Worm (Caenorhabditis elegans): ENCODE results near the gene K08D10.13.

K08D10.13 gene

DNA sequence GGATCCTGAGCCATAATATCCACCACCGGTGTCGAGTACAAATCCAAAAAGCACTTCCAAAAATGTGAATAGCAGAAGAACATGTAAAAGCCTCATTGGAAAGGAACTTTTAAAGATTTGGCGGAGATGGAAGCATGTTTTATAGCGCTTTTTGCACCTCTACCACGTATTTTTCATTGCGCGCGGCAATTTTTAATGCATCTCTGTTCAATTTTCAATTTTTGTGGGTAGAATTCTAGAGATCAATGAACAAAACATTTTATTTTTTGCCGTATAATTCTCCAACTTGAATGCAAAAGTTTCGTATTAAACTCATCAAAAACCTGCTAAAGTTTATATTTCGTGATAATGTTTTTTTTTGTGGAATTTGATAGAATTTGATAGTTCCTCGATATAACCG lies 33.9 kb downstream of the K08D10.13 start, which contains the start of gene F49F1.9:
TSS of gene F49F1.9 (minus strand) at position 101 of the 400 bp plus-strand sequence.
- TF ChIP-seq tag-97 (GFP tag; IDR thresholded peaks at IDR 0.05): no peak
- no peak for TF ChIP-seq fkh-10 (GFP tag; optimal IDR thresholded peaks at IDR 0.05)
- TF ChIP-seq sdz-12 (GFP tag; optimal IDR thresholded peaks at IDR 0.05): no peak
- no peak for TF ChIP-seq F26F4.8 (GFP tag; conservative IDR thresholded peaks at IDR 0.05)
- TF ChIP-seq lin-29 (GFP tag; IDR thresholded peaks at IDR 0.05): no peak
- no peak for TF ChIP-seq nhr-102 (tag; optimal IDR thresholded peaks at IDR 0.05)
- no peak for TF ChIP-seq dmd-6 (GFP tag; IDR thresholded peaks at IDR 0.05)
- TF ChIP-seq Y48G9A.11 (GFP tag; IDR thresholded peaks at IDR 0.05): no peak
- no peak for TF ChIP-seq egl-27 (tag; optimal IDR thresholded peaks at IDR 0.05)
- TF ChIP-seq T20F7.1 (GFP tag; optimal IDR thresholded peaks at IDR 0.05): no peak
- TF ChIP-seq zfp-3 (GFP tag; conservative IDR thresholded peaks at IDR 0.05): no peak
- no peak for TF ChIP-seq Y105C5A.15 (GFP tag; IDR thresholded peaks at IDR 0.05)
- no peak for TF ChIP-seq hmg-1.1 (GFP tag; IDR thresholded peaks at IDR 0.05)
- no peak for TF ChIP-seq spr-1 (tag; optimal IDR thresholded peaks at IDR 0.05)
- TF ChIP-seq unc-39 (tag; optimal IDR thresholded peaks at IDR 0.05): no peak
- no peak for TF ChIP-seq mdt-29 (GFP tag; IDR thresholded peaks at IDR 0.05)

DNA sequence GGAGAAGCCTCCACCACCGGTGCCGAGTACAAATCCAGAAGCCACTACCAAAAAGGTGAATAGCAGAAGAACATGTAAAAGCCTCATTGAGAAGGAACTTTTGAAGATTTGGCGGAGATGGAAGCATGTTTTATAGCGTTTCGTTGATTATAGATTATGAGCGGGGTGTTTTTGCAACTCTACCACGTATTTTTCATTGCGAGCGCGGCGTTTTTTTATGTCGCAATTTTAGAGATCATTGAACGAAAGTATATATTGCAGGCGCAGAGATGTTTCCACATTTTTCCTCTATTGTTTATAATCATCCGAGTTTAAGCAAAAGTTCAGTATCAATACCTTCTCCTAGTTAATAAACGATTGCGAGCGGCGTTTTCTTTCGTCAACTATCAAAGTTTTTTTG lies 35.6 kb downstream of the K08D10.13 start, which contains the start of gene F49F1.17:
TSS of gene F49F1.17 (minus strand) at position 101 of the 400 bp plus-strand sequence.
- TF ChIP-seq nhr-111 (GFP tag; optimal IDR thresholded peaks at IDR 0.05): no peak
- TF ChIP-seq hmg-1.1 (GFP tag; IDR thresholded peaks at IDR 0.05): no peak
- TF ChIP-seq snpc-4 (tag; optimal IDR thresholded peaks at IDR 0.05): no peak
- no peak for TF ChIP-seq mdl-1 (tag; optimal IDR thresholded peaks at IDR 0.05)
- no peak for TF ChIP-seq nhr-6 (tag; optimal IDR thresholded peaks at IDR 0.05)
- TF ChIP-seq ces-1 (GFP tag; optimal IDR thresholded peaks at IDR 0.05): no peak
- TF ChIP-seq nhr-41 (GFP tag; IDR thresholded peaks at IDR 0.05): no peak
- no peak for TF ChIP-seq dmd-9 (GFP tag; IDR thresholded peaks at IDR 0.05)
- TF ChIP-seq daf-8 (GFP tag; IDR thresholded peaks at IDR 0.05): no peak
- no peak for TF ChIP-seq zip-2 (tag; optimal IDR thresholded peaks at IDR 0.05)
- no peak for TF ChIP-seq nhr-76 (tag; optimal IDR thresholded peaks at IDR 0.05)
- TF ChIP-seq aha-1 (tag): no peak
- TF ChIP-seq vab-7 (GFP tag; IDR thresholded peaks at IDR 0.05): no peak
- TF ChIP-seq aly-2 (tag; optimal IDR thresholded peaks at IDR 0.05): no peak
- no peak for TF ChIP-seq dmd-8 (GFP tag; IDR thresholded peaks at IDR 0.05)

DNA sequence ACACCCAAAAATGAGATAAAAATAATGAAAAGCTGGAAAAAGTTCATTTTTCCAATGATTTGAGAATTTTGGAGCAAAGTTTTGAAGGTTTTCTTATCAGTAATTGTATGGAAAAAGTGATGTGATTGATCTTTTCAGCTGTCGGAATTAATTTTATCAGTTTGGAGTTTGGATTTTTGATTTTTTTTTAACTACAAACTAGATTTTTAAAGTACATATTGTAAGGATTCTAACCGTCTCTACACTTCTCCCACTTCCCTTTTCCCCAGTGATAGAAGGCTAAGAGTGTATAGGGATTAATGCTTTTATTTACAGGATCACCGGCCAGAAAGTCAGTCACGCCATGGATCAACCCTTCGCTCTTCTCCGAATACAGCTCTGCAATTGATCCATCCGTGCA lies 45.7 kb downstream of the K08D10.13 start, which contains the start of gene F49F1.7:
TSS of gene F49F1.7 (minus strand) at position 101 of the 400 bp plus-strand sequence.
- TF ChIP-seq dmd-6 (GFP tag; IDR thresholded peaks at IDR 0.05): peak; percentile 30; the same call in 1 of the 2 replicates

ce11 chrIV:4123083-4123482 lies 48.3 kb downstream of the K08D10.13 start, which contains the start of gene mul-1:
TSS of gene mul-1 (minus strand) at chrIV:4123166.
- TF ChIP-seq daf-8 (GFP tag; IDR thresholded peaks at IDR 0.05) (no peak), zfp-3 (GFP tag; conservative IDR thresholded peaks at IDR 0.05) (no peak), dmd-6 (GFP tag; IDR thresholded peaks at IDR 0.05) (peak; percentile 59), unc-62 (GFP tag; optimal IDR thresholded peaks at IDR 0.05 in 1 of 2) (peak in 1 of 2 experiments; percentile 8), unc-62 (tag; optimal IDR thresholded peaks at IDR 0.05) (no peak), Y48G9A.11 (GFP tag; IDR thresholded peaks at IDR 0.05) (no peak), nhr-10 (tag; optimal IDR thresholded peaks at IDR 0.05) (no peak), cey-2 (tag; optimal IDR thresholded peaks at IDR 0.05; ENCODE audit: borderline replicate concordance, insufficient read depth) (no peak), daf-16 (GFP tag; optimal IDR thresholded peaks at IDR 0.05) (no peak), daf-16 (tag; optimal IDR thresholded peaks at IDR 0.05) (peak; percentile 42), nhr-42 (GFP tag; IDR thresholded peaks at IDR 0.05) (no peak), lsy-2 (tag; optimal IDR thresholded peaks at IDR 0.05) (no peak)

All from whole organism, L4 larva.